Fruit fly (Drosophila melanogaster) whole organism, embryonic: ENCODE data around the gene Dph5.

ENCODE experiments used
- Abd-B ChIP-seq: fragments of 200-800 bp; sonication (Bioruptor generic); optimal IDR thresholded peaks from 2 replicates; lab custom pipeline; 2018; ENCODE audit warnings: missing biosample characterization, mild to moderate bottlenecking, missing genetic modification characterization, moderate library complexity
- CG10267 ChIP-seq: fragments of 200-800 bp; sonication (Bioruptor generic); optimal IDR thresholded peaks from 2 replicates; lab custom pipeline; 2018; ENCODE audit warnings: missing biosample characterization, mild to moderate bottlenecking, missing genetic modification characterization, moderate library complexity
- CG10654 ChIP-seq: fragments of 200-800 bp; sonication (Bioruptor generic); optimal IDR thresholded peaks from 2 replicates; lab custom pipeline; 2016; ENCODE audit warnings: missing biosample characterization, missing genetic modification characterization
- CG12155 ChIP-seq: fragments of 200-800 bp; sonication (Bioruptor generic); optimal IDR thresholded peaks from 3 replicates; lab custom pipeline; 2016; ENCODE audit warnings: missing biosample characterization, missing genetic modification characterization
- CG14667 ChIP-seq: fragments of 200-800 bp; sonication (Bioruptor generic); IDR thresholded peaks from 2 replicates; pipeline ENCODE4 v1.3.6; 2022; ENCODE audit warnings: missing biosample characterization, missing genetic modification characterization
- CG15073 ChIP-seq: fragments of 200-800 bp; sonication (Bioruptor generic); optimal IDR thresholded peaks from 2 replicates; lab custom pipeline; 2016; ENCODE audit warnings: missing biosample characterization, missing genetic modification characterization
- CG15696 ChIP-seq: fragments of 200-800 bp; sonication (Bioruptor generic); optimal IDR thresholded peaks from 2 replicates; lab custom pipeline; 2019; ENCODE audit warnings: missing biosample characterization, mild to moderate bottlenecking, missing genetic modification characterization, moderate library complexity
- CG16863 ChIP-seq: fragments of 200-800 bp; sonication (Bioruptor generic); optimal IDR thresholded peaks from 3 replicates; lab custom pipeline; 2016; ENCODE audit warnings: missing biosample characterization, missing genetic modification characterization
- CG17385 ChIP-seq: fragments of 200-800 bp; sonication (Bioruptor generic); optimal IDR thresholded peaks from 3 replicates; lab custom pipeline; 2018; ENCODE audit warnings: missing biosample characterization, mild to moderate bottlenecking, missing genetic modification characterization
- CG17802 ChIP-seq: fragments of 200-800 bp; sonication (Bioruptor generic); optimal IDR thresholded peaks from 2 replicates; lab custom pipeline; 2018; ENCODE audit warnings: missing biosample characterization, mild to moderate bottlenecking, missing genetic modification characterization, moderate library complexity
- CG18011 ChIP-seq: fragments of 200-800 bp; sonication (Bioruptor generic); optimal IDR thresholded peaks from 2 replicates; lab custom pipeline; 2017; ENCODE audit warnings: missing biosample characterization, missing genetic modification characterization, mild to moderate bottlenecking, moderate library complexity, missing genotype
- CG2678 ChIP-seq: fragments of 200-800 bp; sonication (Bioruptor generic); optimal IDR thresholded peaks from 3 replicates; lab custom pipeline; 2019; ENCODE audit warnings: missing biosample characterization, mild to moderate bottlenecking, missing genetic modification characterization, moderate library complexity
- CG2875 ChIP-seq: fragments of 200-800 bp; sonication (Bioruptor generic); optimal IDR thresholded peaks from 2 replicates; lab custom pipeline; 2017; ENCODE audit warnings: missing biosample characterization, mild to moderate bottlenecking, missing genetic modification characterization, missing genetic modification reagents
- CG2889 ChIP-seq: fragments of 200-800 bp; sonication (Bioruptor generic); IDR thresholded peaks from 3 replicates; pipeline ENCODE4 v1.3.6; 2022; ENCODE audit warnings: missing biosample characterization, missing genetic modification characterization
- CG4360 ChIP-seq: fragments of 200-800 bp; sonication (Bioruptor generic); IDR thresholded peaks from 2 replicates; pipeline ENCODE4 v1.3.6; 2022; ENCODE audit warnings: missing biosample characterization, missing genetic modification characterization
- CG7963 ChIP-seq: fragments of 200-800 bp; sonication (Bioruptor generic); IDR thresholded peaks from 3 replicates; pipeline ENCODE4 v1.3.6; 2022; ENCODE audit warnings: missing biosample characterization, missing genetic modification characterization; ENCODE audit not compliant: partially characterized antibody
- CG8924 ChIP-seq: fragments of 200-800 bp; optimal IDR thresholded peaks from 3 replicates; lab custom pipeline; 2019; ENCODE audit warnings: missing biosample characterization, mild to moderate bottlenecking, missing genetic modification characterization, moderate library complexity
- CG9727 ChIP-seq: fragments of 200-800 bp; sonication (Bioruptor generic); optimal IDR thresholded peaks from 3 replicates; lab custom pipeline; 2017; ENCODE audit warnings: missing biosample characterization, mild to moderate bottlenecking, missing genetic modification characterization
- Dek ChIP-seq: fragments of 200-800 bp; sonication (Bioruptor generic); optimal IDR thresholded peaks from 3 replicates; lab custom pipeline; 2019; ENCODE audit warnings: missing biosample characterization, mild to moderate bottlenecking, missing genetic modification characterization, moderate library complexity
- Elba2 ChIP-seq: fragments of 200-800 bp; sonication (Bioruptor generic); optimal IDR thresholded peaks from 3 replicates; lab custom pipeline; 2016; ENCODE audit warnings: missing biosample characterization, missing genetic modification characterization
- Fer2 ChIP-seq: fragments of 200-800 bp; sonication (Bioruptor generic); optimal IDR thresholded peaks from 2 replicates; lab custom pipeline; 2018; ENCODE audit warnings: missing biosample characterization, mild to moderate bottlenecking, missing genetic modification characterization, moderate library complexity
- HHEX ChIP-seq: fragments of 200-800 bp; sonication (Bioruptor generic); optimal IDR thresholded peaks from 3 replicates; lab custom pipeline; 2017; ENCODE audit warnings: missing biosample characterization, mild to moderate bottlenecking, missing genetic modification characterization, missing genetic modification reagents
- HLH4C ChIP-seq: fragments of 200-800 bp; sonication (Bioruptor generic); IDR thresholded peaks from 3 replicates; pipeline ENCODE4 v1.3.6; 2022; ENCODE audit warnings: missing biosample characterization, missing genetic modification characterization; ENCODE audit not compliant: partially characterized antibody
- Hey ChIP-seq: fragments of 200-800 bp; sonication (Bioruptor generic); optimal IDR thresholded peaks from 3 replicates; lab custom pipeline; 2018; ENCODE audit warnings: missing biosample characterization, mild to moderate bottlenecking, missing genetic modification characterization
- Hr3 ChIP-seq: fragments of 200-800 bp; sonication (Bioruptor generic); optimal IDR thresholded peaks from 3 replicates; lab custom pipeline; 2016; ENCODE audit warnings: missing biosample characterization, missing genetic modification characterization
- Hr78 ChIP-seq, 2 experiments: fragments of 200-800 bp in 1 of 2; fragments of >200 bp in 1 of 2; sonication (Bioruptor generic) in 1 of 2; optimal IDR thresholded peaks; 2 replicates each; lab custom pipeline; 2017 to 2019; ENCODE audit warnings: missing biosample characterization in 2 of 2, missing genetic modification characterization in 2 of 2, mild to moderate bottlenecking in 1 of 2, moderate library complexity in 1 of 2
- Jarid2 ChIP-seq: fragments of 200-800 bp; sonication (Bioruptor generic); optimal IDR thresholded peaks from 3 replicates; lab custom pipeline; 2017; ENCODE audit warnings: mild to moderate bottlenecking, missing biosample characterization, missing genetic modification reagents, missing genetic modification characterization
- NC2β ChIP-seq: fragments of 200-800 bp; sonication (Bioruptor generic); optimal IDR thresholded peaks from 2 replicates; lab custom pipeline; 2016; ENCODE audit warnings: missing biosample characterization, missing genetic modification characterization
- NfI ChIP-seq: fragments of 200-800 bp; sonication (Bioruptor generic); optimal IDR thresholded peaks from 3 replicates; lab custom pipeline; 2018; ENCODE audit warnings: missing biosample characterization, mild to moderate bottlenecking, missing genetic modification characterization, moderate library complexity
- Poxn ChIP-seq: fragments of 200-800 bp; sonication (Bioruptor generic); IDR thresholded peaks from 2 replicates; pipeline ENCODE4 v1.3.6; 2022; ENCODE audit warnings: missing biosample characterization, missing genetic modification characterization
- crc ChIP-seq: fragments of 200-800 bp; sonication (Bioruptor generic); optimal IDR thresholded peaks from 2 replicates; lab custom pipeline; 2016; ENCODE audit warnings: missing biosample characterization, missing genetic modification characterization
- dm ChIP-seq: fragments of 200-800 bp; sonication (Bioruptor generic); optimal IDR thresholded peaks from 3 replicates; lab custom pipeline; 2016; ENCODE audit warnings: missing biosample characterization, missing genetic modification characterization
- fd3F ChIP-seq: fragments of 200-800 bp; sonication (Bioruptor generic); optimal IDR thresholded peaks from 2 replicates; lab custom pipeline; 2018; ENCODE audit warnings: missing biosample characterization, mild to moderate bottlenecking, missing genetic modification characterization, moderate library complexity
- ftz-f1 ChIP-seq: fragments of 200-800 bp; sonication (Bioruptor generic); optimal IDR thresholded peaks from 2 replicates; lab custom pipeline; 2016; ENCODE audit warnings: missing biosample characterization, missing genetic modification characterization
- gsb ChIP-seq: fragments of 200-800 bp; sonication (Bioruptor generic); IDR thresholded peaks from 2 replicates; pipeline ENCODE4 v1.3.6; 2022; ENCODE audit warnings: missing biosample characterization, missing genetic modification characterization
- inv ChIP-seq: fragments of 200-800 bp; sonication (Bioruptor generic); IDR thresholded peaks from 2 replicates; pipeline ENCODE4 v1.3.6; 2022; ENCODE audit warnings: missing biosample characterization, missing genetic modification characterization; ENCODE audit not compliant: partially characterized antibody
- kni ChIP-seq: fragments of 200-800 bp; sonication (Bioruptor generic); optimal IDR thresholded peaks from 3 replicates; lab custom pipeline; 2017; ENCODE audit warnings: mild to moderate bottlenecking, missing biosample characterization, missing genetic modification reagents, missing genetic modification characterization
- lola ChIP-seq, 3 experiments: fragments of >200 bp in 2 of 3; fragments of 200-800 bp in 1 of 3; sonication (Bioruptor generic) in 1 of 3; optimal IDR thresholded peaks; 2 replicates each; lab custom pipeline; 2017 to 2019; ENCODE audit warnings: missing biosample characterization in 3 of 3, missing genetic modification characterization in 3 of 3, mild to moderate bottlenecking in 1 of 3, moderate library complexity in 1 of 3
- nerfin-1 ChIP-seq: fragments of 200-800 bp; sonication (Bioruptor generic); optimal IDR thresholded peaks from 3 replicates; lab custom pipeline; 2019; ENCODE audit warnings: missing biosample characterization, mild to moderate bottlenecking, missing genetic modification characterization, moderate library complexity
- pb ChIP-seq: fragments of 200-800 bp; sonication (Bioruptor generic); optimal IDR thresholded peaks from 3 replicates; lab custom pipeline; 2016; ENCODE audit warnings: missing biosample characterization, missing genetic modification characterization
- pum ChIP-seq: fragments of 200-800 bp; sonication (Bioruptor generic); optimal IDR thresholded peaks from 2 replicates; lab custom pipeline; 2016; ENCODE audit warnings: missing biosample characterization, missing genetic modification characterization
- sqz ChIP-seq: fragments of 200-800 bp; sonication (Bioruptor generic); optimal IDR thresholded peaks from 3 replicates; lab custom pipeline; 2018; ENCODE audit warnings: missing biosample characterization, mild to moderate bottlenecking, missing genetic modification characterization
- ssp ChIP-seq: fragments of 200-800 bp; sonication (Bioruptor generic); IDR thresholded peaks from 2 replicates; pipeline ENCODE4 v1.3.6; 2022; ENCODE audit warnings: missing biosample characterization, missing genetic modification characterization
- stc ChIP-seq: fragments of 200-800 bp; sonication (Bioruptor generic); IDR thresholded peaks from 2 replicates; pipeline ENCODE4 v1.3.6; 2022; ENCODE audit warnings: missing biosample characterization, missing genetic modification characterization
- trh ChIP-seq: fragments of 200-800 bp; sonication (Bioruptor generic); optimal IDR thresholded peaks from 2 replicates; lab custom pipeline; 2016; ENCODE audit warnings: missing biosample characterization, missing genetic modification characterization
- tup ChIP-seq: fragments of 200-800 bp; sonication (Bioruptor generic); optimal IDR thresholded peaks from 2 replicates; lab custom pipeline; 2016; ENCODE audit warnings: missing biosample characterization, mild to moderate bottlenecking, missing genetic modification characterization, moderate library complexity
- tx ChIP-seq: fragments of 200-800 bp; sonication (Bioruptor generic); optimal IDR thresholded peaks from 2 replicates; lab custom pipeline; 2016; ENCODE audit warnings: missing biosample characterization, missing genetic modification characterization
- wdn ChIP-seq: fragments of 200-800 bp; sonication (Bioruptor generic); IDR thresholded peaks from 2 replicates; pipeline ENCODE4 v1.3.6; 2022; ENCODE audit warnings: missing biosample characterization, missing genetic modification characterization
- yki ChIP-seq: fragments of >200 bp; optimal IDR thresholded peaks from 3 replicates; lab custom pipeline; 2018

Gene Dph5

DNA sequence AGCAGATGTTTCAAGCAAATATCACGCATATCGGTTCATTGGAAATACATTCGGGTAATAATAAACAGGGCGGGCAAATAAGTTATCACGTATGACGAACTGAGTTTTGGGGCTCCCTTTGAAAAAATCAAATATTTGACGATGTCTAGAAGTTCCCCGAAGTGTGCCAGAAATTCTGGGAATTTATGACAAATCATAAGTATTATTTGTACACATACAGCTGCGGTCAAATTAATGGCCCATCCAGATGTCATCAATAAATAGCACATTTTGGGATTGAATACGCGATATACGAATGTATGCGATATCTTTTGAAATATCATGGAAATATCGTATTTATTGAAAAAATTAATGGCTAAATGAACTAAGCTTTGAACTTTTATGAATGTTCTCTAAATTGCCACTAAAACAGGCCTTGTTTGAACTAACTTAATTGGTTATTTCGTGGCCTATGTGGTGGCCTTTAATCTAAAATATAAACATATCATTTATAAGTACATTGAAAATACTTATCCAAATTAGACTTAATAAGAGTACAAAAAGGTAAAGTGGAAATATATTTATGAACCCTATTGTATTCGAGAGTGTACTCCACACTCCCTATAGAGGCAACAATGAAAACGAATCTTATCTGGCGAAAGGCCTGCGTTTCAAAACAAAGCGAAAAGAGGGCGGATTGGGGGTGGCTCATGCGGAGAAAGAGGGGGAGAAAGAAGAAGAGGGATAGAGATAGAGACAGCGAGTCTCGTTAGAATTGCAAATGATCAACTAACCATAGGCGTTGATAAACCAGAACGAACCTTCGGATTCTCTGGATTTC, 42.7 kb upstream of the Dph5 start (continued):
- TF ChIP-seq tup (GFP tag; lab: Kevin White, UChicago), result no peak
- peak in 1 of 2 experiments; percentile 11 for TF ChIP-seq Hr78 (GFP tag; optimal IDR thresholded peaks at IDR 0.05; lab: Kevin White, UChicago)
- no peak for TF ChIP-seq pb (GFP tag; lab: Kevin White, UChicago)
- TF ChIP-seq lola (GFP tag; optimal IDR thresholded peaks at IDR 0.05; lab: Kevin White, UChicago), result peak in 1 of 3 experiments; percentile 72
- TF ChIP-seq Poxn (GFP tag; lab: Robert Waterston, UW), result no peak
- no peak for TF ChIP-seq CG15696
- TF ChIP-seq CG10267, result peak; percentile 57
- peak; percentile 73 for TF ChIP-seq CG2678 (tag; lab: Kevin White, UChicago)
- TF ChIP-seq trh (GFP tag; lab: Kevin White, UChicago), result no peak
- TF ChIP-seq HHEX (GFP tag; lab: Kevin White, UChicago), result peak; percentile 41
- no peak for TF ChIP-seq kni
- peak; percentile 65 for TF ChIP-seq CG8924 (tag; lab: Kevin White, UChicago)
- no peak for TF ChIP-seq NC2β
- TF ChIP-seq ssp, result no peak
- TF ChIP-seq nerfin-1, result peak; percentile 32
- no peak for TF ChIP-seq CG12155 (GFP tag; lab: Kevin White, UChicago)
- TF ChIP-seq fd3F, result no peak
- no peak for TF ChIP-seq Hey
- no peak for TF ChIP-seq HLH4C
- no peak; the same call in 1 of the 2 replicates for TF ChIP-seq wdn (GFP tag; lab: Robert Waterston, UW)
- TF ChIP-seq Hr3, result peak; percentile 28
- peak; percentile 66 for TF ChIP-seq CG9727 (GFP tag; lab: Kevin White, UChicago)
- TF ChIP-seq CG17802 (tag; lab: Kevin White, UChicago), result no peak
- no peak for TF ChIP-seq tx (GFP tag; lab: Kevin White, UChicago)
- TF ChIP-seq stc (GFP tag; lab: Robert Waterston, UW), result no peak
- TF ChIP-seq CG7963 (GFP tag; lab: Robert Waterston, UW), result no peak
- TF ChIP-seq sqz (GFP tag; lab: Kevin White, UChicago), result no peak
- TF ChIP-seq Fer2 (tag; lab: Kevin White, UChicago), result no peak
- TF ChIP-seq CG17385 (GFP tag; lab: Kevin White, UChicago), result peak; percentile 22
- TF ChIP-seq Jarid2, result no peak
- no peak for TF ChIP-seq CG14667 (GFP tag; lab: Robert Waterston, UW)
- peak; percentile 29 for TF ChIP-seq Abd-B
- no peak for TF ChIP-seq dm (GFP tag; lab: Kevin White, UChicago)
- no peak for TF ChIP-seq CG18011 (GFP tag; lab: Kevin White, UChicago)
- no peak for TF ChIP-seq CG4360 (GFP tag; lab: Robert Waterston, UW)
- no peak for TF ChIP-seq CG10654 (GFP tag; lab: Kevin White, UChicago)
- no peak for TF ChIP-seq crc (GFP tag; lab: Kevin White, UChicago)
- peak; percentile 64 for TF ChIP-seq CG2875 (GFP tag; lab: Kevin White, UChicago)
- TF ChIP-seq CG2889 (GFP tag; lab: Robert Waterston, UW), result no peak
- no peak for TF ChIP-seq Dek
- TF ChIP-seq Elba2 (GFP tag; lab: Kevin White, UChicago), result no peak
- TF ChIP-seq gsb, result no peak
- no peak for TF ChIP-seq pum (GFP tag; lab: Kevin White, UChicago)
- no peak for TF ChIP-seq NfI
- TF ChIP-seq ftz-f1 (GFP tag; lab: Kevin White, UChicago), result no peak
- TF ChIP-seq CG15073 (GFP tag; lab: Kevin White, UChicago), result no peak
- TF ChIP-seq CG16863 (GFP tag; lab: Kevin White, UChicago), result peak; percentile 24
- no peak for TF ChIP-seq inv
- TF ChIP-seq yki (lab: Kevin White, UChicago), result no peak
